Worm (Caenorhabditis elegans): ENCODE data around the gene ufl-1.

DNA sequence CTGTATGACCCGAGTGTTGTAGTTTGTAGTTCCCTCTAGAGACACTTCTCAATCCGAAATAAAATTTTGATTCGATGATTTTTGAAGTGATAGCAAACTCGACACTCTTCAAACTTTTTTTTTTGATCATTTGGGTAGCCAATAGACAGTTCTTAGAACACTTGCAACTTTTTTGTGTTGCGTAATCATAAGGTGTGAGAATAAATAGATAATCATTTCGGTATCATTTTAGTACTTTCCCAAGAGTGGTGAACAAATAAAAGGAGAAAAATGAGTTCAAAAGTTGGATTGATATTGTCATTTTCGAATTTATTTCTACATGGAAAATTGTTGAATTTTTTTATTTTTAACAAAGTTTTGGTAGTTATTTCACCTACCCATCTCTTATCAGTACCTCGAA, 11.8 kb downstream of the ufl-1 start:
- TF ChIP-seq nhr-28 (tag; optimal IDR thresholded peaks at IDR 0.05) (no peak), ZK546.5 (tag; optimal IDR thresholded peaks at IDR 0.05) (no peak), nhr-76 (tag; optimal IDR thresholded peaks at IDR 0.05) (no peak), T26A8.4 (GFP tag; IDR thresholded peaks at IDR 0.05) (no peak), unc-62 (GFP tag; optimal IDR thresholded peaks at IDR 0.05 in 1 of 2) (no peak), unc-62 (tag; optimal IDR thresholded peaks at IDR 0.05) (no peak)
